Worm (Caenorhabditis elegans): ENCODE data around the gene myrf-1.

ce11 chrII:10525134-10525533, 22.8 kb upstream of the myrf-1 start:
- TF ChIP-seq ama-1 (optimal IDR thresholded peaks at IDR 0.05) (no peak), flt-1 (GFP tag; IDR thresholded peaks at IDR 0.05) (no peak), tbx-11 (GFP tag; IDR thresholded peaks at IDR 0.05) (no peak)

Data from whole organism, early embryonic.